Worm (Caenorhabditis elegans) whole organism, L4/young adult: ENCODE measurements around the gene C14A4.8.
A peak's percentile ranks its signal among the peaks of the same experiment; 100 is the strongest.

Source experiments
- W03F9.2 ChIP-seq: fragments of 150-350 bp; optimal IDR thresholded peaks from 2 replicates; lab custom pipeline; 2014; ENCODE audit warnings: missing biosample characterization, missing genetic modification characterization
- dao-5 ChIP-seq: sonication (generic microtip); optimal IDR thresholded peaks from 2 replicates; lab custom pipeline; 2016; ENCODE audit warnings: missing genotype, missing genetic modification characterization, moderate library complexity, missing compliant biosample characterization
- him-1 ChIP-seq: sonication (generic microtip); optimal IDR thresholded peaks from 2 replicates; lab custom pipeline; 2016; ENCODE audit warnings: missing genotype, missing genetic modification reagents, missing genetic modification characterization, missing compliant biosample characterization

C14A4.8 gene

DNA sequence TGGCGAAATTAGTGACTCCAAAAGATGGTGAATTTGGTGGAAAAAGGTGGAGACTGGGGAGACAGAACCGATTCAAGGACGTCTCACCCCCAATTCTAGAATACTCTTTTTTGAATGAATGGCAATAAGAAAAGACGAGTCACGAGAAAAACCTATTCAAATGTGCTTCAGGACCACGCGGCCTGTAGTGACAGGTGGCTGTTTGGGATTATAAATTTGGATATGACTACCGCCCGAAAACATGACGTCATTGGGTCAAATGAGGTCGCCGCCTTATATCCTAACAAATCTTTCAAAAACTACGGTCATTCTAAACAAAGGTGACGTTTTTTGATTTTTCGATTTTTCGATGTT is 43.9 kb downstream of the C14A4.8 start:
- TF ChIP-seq him-1 (tag; lab: Kevin White, UChicago), result no peak
- no peak for TF ChIP-seq dao-5 (tag; lab: Kevin White, UChicago)
- TF ChIP-seq W03F9.2 (tag; lab: Kevin White, UChicago), result no peak

DNA sequence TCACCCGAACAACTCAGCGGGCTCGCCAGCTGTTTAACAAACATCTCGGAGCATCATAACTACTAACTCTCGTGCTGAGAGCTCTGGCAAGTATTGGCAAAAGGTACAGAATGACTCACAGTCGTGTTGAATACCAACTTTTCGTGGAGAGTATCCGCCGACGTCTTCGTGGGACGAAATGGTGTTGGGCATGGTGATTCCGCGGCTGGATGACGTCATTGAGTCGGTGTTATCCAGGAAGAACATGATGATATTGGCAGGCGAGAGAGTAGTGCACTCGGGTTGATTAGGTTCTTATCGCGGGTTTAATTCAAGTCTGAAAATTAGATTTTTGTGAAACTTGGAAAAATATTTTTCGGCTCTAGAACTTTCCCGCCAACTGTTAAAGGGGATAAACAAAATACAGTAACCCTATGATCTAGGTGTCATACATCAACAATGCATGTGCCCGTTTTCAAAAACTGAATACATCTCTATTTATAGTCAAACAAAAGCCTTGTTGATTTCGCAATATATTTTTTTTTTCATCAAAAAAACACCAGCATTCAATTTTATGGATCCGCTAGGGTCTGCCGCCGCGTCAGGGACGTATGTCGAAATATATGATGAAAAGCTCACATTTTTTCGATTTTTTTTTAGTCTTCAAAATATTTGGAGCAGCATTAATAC is 44.4 kb downstream of the C14A4.8 start:
- TF ChIP-seq dao-5 (tag; lab: Kevin White, UChicago), result no peak

DNA sequence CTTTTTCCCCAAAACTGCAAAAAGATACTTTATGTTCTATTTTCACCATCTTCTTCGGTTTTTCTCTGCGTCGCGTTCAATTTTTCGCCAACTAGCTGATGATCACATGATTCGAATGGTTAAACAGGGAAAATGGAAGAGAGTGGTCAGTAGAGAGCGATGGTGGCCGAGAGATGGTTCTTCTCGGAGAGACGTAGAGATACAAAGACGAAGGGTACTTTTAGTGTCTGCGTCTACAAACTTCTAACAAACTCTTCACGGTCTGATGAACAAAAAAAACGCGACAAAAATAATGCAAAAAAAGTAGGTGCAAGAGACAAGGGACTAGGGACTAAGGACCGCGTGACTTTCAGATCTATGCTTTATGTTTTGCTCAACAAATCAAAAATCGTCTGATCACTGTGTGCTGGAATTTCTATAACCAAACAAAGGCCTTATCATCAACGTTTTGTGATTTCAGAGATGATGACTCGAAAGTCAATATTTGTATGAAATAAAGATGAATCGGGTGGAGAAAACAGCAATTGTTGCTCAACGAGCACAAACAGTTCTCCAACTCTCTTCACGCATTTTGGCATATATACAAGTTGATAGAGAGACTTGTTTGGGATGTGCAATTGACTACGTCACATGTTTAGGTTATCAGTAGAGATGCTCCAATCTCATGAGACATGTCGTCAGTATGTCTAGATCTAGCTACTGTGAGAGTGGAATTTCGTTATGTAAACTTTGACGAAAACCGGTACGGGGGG is 45.8 kb downstream of the C14A4.8 start:
- TF ChIP-seq W03F9.2 (tag; lab: Kevin White, UChicago) (peak; percentile 81), dao-5 (tag; lab: Kevin White, UChicago) (no peak), him-1 (tag; lab: Kevin White, UChicago) (peak; percentile 84)

DNA sequence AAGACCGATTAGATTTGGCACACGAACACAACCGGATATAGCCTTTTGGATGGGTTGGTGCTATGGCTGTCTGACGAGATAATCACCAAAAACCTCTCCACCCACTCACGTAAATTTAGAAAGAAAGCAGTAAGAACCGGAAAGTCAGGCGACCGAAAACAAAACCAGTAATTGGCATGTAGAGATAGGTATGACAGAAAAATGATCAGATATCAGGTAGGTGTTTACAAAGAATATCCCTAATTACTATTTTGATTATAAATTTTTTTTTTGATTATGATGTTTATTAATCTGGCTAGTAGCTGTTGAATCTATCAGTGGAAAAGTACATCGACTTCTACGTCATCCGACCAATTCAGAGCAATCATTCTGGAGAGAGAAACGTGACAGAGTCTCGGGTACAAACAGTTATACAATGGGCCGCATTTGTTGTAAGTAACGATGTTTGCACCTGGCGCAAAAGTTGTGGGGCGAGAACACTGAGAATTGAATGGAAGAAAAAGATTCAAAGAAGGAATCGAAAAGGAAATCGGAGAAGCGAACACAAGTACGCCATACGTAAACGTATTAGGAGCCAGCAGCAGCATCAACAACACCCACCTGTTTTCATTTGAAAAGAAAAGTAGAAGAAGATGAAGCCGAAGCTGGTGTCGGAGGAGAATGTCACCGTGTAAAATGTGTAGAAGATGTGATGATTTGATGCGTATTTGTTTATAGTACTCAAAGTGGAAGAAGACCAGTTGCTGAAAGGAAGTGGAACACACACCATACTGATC is 46.9 kb downstream of the C14A4.8 start:
- TF ChIP-seq W03F9.2 (tag; lab: Kevin White, UChicago) (no peak), him-1 (tag; lab: Kevin White, UChicago) (no peak), dao-5 (tag; lab: Kevin White, UChicago) (no peak)

DNA sequence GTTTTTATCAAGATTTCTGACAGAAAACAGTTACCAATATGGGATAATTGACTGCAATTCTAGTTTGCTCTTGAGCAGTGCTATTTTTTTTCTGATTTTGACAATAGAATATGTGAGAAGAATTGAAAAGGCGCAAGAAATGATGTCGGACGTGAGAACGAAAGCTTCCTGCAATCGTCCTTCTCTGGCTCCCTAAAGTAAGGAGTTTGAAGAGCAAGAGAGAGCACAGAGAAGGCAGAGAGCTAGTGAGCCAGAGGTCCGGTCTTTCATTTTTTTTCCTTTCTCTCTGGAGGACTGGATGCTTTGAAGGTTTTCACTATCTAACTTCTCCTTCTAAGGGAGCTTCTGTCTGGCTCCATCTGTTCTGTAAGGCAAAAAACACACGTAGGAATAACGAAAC is 47.8 kb downstream of the C14A4.8 start:
- no peak for TF ChIP-seq W03F9.2 (tag; lab: Kevin White, UChicago)
- no peak for TF ChIP-seq him-1 (tag; lab: Kevin White, UChicago)
- no peak for TF ChIP-seq dao-5 (tag; lab: Kevin White, UChicago)

DNA sequence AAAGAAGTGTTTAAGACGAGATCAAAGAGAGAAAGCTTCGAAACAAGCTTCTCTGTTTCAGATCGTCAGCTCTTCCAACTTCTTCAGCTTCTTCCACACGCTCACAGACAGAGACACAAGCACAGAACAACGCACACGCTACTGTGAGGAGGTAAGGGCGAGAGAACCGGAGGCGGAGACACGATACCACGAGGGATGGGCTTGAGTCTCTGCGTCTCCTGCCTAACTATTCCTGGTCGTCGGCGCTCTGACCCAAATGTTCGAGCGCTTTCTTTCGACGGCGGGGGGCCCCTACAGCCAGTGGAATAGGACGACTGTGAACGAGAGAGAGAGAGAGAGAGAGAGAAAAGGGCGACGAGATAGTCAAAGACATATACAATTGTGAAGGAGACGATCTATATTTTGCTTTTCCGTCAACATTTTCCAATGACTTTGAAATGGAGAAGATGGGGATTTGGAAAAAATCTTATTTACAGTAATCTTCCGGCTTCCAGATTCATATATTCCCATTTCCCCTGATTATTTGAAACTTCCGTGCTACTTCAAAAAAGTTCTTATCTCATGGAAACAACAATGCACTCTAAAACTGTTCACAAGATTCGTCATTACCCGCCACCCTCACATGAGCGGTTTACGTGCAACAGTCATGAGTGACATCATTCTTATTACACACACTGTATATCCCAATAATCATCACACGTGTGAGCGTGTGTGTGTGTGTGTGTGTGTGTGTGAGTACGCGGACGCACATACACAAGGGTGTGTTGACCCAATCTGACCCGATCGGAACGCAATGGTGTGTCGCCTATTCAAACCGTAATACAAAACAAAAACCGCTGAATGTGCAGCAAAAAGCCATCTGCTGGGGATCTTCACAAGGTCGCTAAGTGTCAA is 48.9 kb downstream of the C14A4.8 start:
- TF ChIP-seq dao-5 (tag; lab: Kevin White, UChicago), result no peak
- peak; percentile 58 for TF ChIP-seq W03F9.2 (tag; lab: Kevin White, UChicago)
- peak; percentile 80 for TF ChIP-seq him-1 (tag; lab: Kevin White, UChicago)

DNA sequence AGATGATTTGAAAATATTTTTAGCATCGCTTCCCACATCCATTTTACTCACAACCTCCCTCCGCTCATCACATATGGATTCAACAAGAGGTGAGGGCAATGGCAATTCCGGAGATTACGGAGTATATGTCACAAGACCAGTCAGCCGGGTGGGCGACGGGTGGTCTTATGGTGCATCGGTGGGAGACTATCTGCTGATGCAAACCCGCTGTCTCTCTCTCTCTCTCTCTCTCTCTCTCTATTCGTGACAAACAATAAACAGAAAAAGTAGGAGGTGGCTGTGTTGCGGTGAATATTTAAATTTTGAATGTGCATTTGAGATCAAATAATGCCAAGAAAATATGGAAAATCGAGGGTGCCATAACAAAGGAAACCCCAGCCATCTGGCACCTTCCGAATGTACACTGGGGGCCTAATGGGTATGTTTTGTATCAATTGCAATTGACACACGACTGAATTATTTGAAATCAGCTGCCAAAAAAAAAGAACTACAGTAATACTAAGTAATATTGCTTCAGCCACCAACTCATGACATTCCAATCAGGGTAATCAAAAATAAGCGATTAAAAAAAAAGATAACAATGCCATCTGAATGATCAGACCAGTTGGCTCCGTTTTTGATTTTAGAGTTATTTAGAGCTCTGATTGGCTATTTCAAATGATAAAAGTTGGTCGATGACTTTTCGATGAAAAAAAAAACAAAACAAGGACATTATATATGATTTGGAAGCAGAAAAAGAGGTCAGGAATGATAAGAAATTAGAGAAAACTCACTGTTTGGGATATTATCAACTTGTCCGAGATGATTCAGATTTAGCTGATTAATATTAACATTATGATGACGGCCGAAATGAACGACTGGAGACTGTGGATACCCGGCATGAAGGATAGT is 49.9 kb downstream of the C14A4.8 start:
- TF ChIP-seq him-1 (tag; lab: Kevin White, UChicago) (no peak), W03F9.2 (tag; lab: Kevin White, UChicago) (no peak), dao-5 (tag; lab: Kevin White, UChicago) (no peak)

DNA sequence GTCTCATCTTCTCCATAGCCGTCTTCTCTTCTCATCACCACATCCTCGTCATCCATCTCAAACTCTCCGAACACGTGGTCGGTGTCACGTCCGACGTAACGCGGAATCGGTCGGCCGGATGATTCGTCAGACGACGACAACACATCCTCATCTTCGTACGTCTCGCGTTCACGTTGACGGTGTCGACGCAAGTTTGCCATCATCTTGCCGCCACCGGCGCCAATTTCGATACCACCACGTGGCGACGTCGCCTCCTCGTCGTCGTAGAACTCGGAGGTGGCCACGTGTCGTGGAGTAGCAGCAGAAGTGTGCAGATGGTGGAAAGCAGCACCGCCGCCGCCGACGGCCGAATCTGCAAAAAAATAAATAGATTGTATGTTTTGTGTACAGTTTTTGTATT is 50.6 kb downstream of the C14A4.8 start:
- TF ChIP-seq W03F9.2 (tag; lab: Kevin White, UChicago) (no peak), him-1 (tag; lab: Kevin White, UChicago) (no peak), dao-5 (tag; lab: Kevin White, UChicago) (no peak)
